1 fruit fly cellular context compared by ENCODE assay signal in the genomic region with DNA sequence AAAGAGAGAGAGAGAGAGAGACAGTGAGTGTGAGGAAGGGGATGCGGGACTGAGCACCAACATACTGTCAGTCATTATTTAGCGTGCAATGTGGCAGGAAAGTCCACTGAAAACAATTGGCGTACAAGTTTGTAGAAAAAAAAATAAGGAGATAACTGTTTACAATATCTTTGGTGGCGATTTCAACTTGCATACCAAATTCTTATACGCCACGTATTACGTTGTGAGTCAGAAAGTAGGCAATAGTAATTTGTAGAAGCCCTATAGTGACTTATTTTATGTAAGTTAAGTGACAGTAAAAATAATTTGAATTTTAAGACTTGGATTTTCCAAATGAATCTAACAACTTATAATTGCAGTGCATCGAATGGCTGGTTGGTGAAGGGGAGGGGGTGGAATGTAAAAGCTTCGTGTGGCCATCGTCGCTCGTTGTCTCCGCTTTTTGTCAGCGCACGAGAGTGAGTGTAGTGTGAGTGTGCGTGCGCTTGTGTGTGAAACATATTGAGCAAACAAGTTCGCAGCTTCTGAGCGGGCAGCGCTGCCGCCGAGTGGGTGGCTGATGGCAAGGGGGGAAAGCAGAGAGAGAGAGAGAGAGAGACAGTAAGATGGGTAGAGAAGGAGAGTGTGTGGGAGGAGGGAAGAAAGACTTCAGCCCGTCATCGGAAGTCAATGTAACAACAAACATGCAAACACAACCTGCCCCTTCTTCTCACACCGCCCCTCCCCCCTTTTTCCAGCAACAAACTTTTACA.
A peak's percentile ranks its signal among the peaks of the same experiment; 100 is the strongest.
TF ChIP-seq lines count a peak whose summit lies in the region.

No protein-coding gene starts in this region.

TF ChIP-seq in whole organism, embryonic, 481 proteins besides CTCF, POLR2A, EP300 and RAD21 (continued from another document and continues in another):
- TF ChIP-seq ara (GFP tag; IDR thresholded peaks at IDR 0.05; lab: Robert Waterston, UW) (peak; percentile 77), CG7786 (GFP tag; optimal IDR thresholded peaks at IDR 0.05; lab: Kevin White, UChicago) (peak; percentile 92), p53 (GFP tag; optimal IDR thresholded peaks at IDR 0.05; lab: Kevin White, UChicago) (peak; percentile 74), chn (GFP tag; optimal IDR thresholded peaks at IDR 0.05; lab: Kevin White, UChicago) (peak; percentile 86), slbo (GFP tag; IDR thresholded peaks at IDR 0.05; lab: Robert Waterston, UW) (peak; percentile 90), repo (GFP tag; optimal IDR thresholded peaks at IDR 0.05; lab: Kevin White, UChicago) (peak; percentile 94), CG7987 (GFP tag; optimal IDR thresholded peaks at IDR 0.05; lab: Kevin White, UChicago) (peak; percentile 82), Nf-YB (GFP tag; optimal IDR thresholded peaks at IDR 0.05; lab: Kevin White, UChicago) (peak; percentile 67), CG17385 (GFP tag; optimal IDR thresholded peaks at IDR 0.05; lab: Kevin White, UChicago) (peak; percentile 85), nerfin-1 (tag; optimal IDR thresholded peaks at IDR 0.05; lab: Kevin White, UChicago) (peak; percentile 87), Spps (tag; optimal IDR thresholded peaks at IDR 0.05; lab: Kevin White, UChicago) (peak; percentile 60), CG2712 (tag; optimal IDR thresholded peaks at IDR 0.05; lab: Kevin White, UChicago) (peak; percentile 91), gsb-n (tag; optimal IDR thresholded peaks at IDR 0.05; lab: Kevin White, UChicago) (peak; percentile 77), oc (tag; optimal IDR thresholded peaks at IDR 0.05; lab: Kevin White, UChicago) (peak; percentile 70), CG17328 (GFP tag; IDR thresholded peaks at IDR 0.05; lab: Robert Waterston, UW) (peak; percentile 79), Ravus (GFP tag; IDR thresholded peaks at IDR 0.05; lab: Robert Waterston, UW) (peak; percentile 60), toy (GFP tag; IDR thresholded peaks at IDR 0.05; lab: Robert Waterston, UW) (peak; percentile 51; the same call in 1 of the 2 replicates), pfk (GFP tag; optimal IDR thresholded peaks at IDR 0.05; lab: Kevin White, UChicago) (no peak), CG10366 (GFP tag; IDR thresholded peaks at IDR 0.05; lab: Robert Waterston, UW) (peak; percentile 84), HmgZ (tag; optimal IDR thresholded peaks at IDR 0.05; lab: Kevin White, UChicago) (peak; percentile 80), CG33213 (GFP tag; optimal IDR thresholded peaks at IDR 0.05; lab: Kevin White, UChicago) (peak; percentile 93), tup (GFP tag; optimal IDR thresholded peaks at IDR 0.05; lab: Kevin White, UChicago) (peak; percentile 83), zfh1 (GFP tag; IDR thresholded peaks at IDR 0.05; lab: Robert Waterston, UW) (peak; percentile 97), CG15514 (GFP tag; optimal IDR thresholded peaks at IDR 0.05; lab: Kevin White, UChicago) (peak; percentile 88), CG7963 (GFP tag; IDR thresholded peaks at IDR 0.05; lab: Robert Waterston, UW; ENCODE audit: partially characterized antibody) (no peak), fd102C (GFP tag; optimal IDR thresholded peaks at IDR 0.05; lab: Kevin White, UChicago) (no peak), CG1792 (GFP tag; optimal IDR thresholded peaks at IDR 0.05; lab: Kevin White, UChicago) (peak; percentile 96), CG4282 (GFP tag; optimal IDR thresholded peaks at IDR 0.05; lab: Kevin White, UChicago) (peak; percentile 63), C15 (GFP tag; IDR thresholded peaks at IDR 0.05; lab: Robert Waterston, UW) (peak; percentile 70; the same call in 2 of the 3 replicates), CG34376 (GFP tag; optimal IDR thresholded peaks at IDR 0.05; lab: Kevin White, UChicago) (peak; percentile 76), CG6683 (GFP tag; optimal IDR thresholded peaks at IDR 0.05; lab: Kevin White, UChicago) (peak; percentile 94), CG2199 (GFP tag; IDR thresholded peaks at IDR 0.05; lab: Robert Waterston, UW) (no peak; the same call in 2 of the 3 replicates), CG13123 (GFP tag; optimal IDR thresholded peaks at IDR 0.05; lab: Kevin White, UChicago) (peak; percentile 69), CHES-1-like (GFP tag; optimal IDR thresholded peaks at IDR 0.05; lab: Kevin White, UChicago) (peak; percentile 90), btn (GFP tag; optimal IDR thresholded peaks at IDR 0.05; lab: Kevin White, UChicago) (peak; percentile 91), Oli (tag; optimal IDR thresholded peaks at IDR 0.05; lab: Kevin White, UChicago) (peak; percentile 93), CG10431 (GFP tag; optimal IDR thresholded peaks at IDR 0.05; lab: Kevin White, UChicago) (peak; percentile 70), so (GFP tag; IDR thresholded peaks at IDR 0.05; lab: Robert Waterston, UW) (peak; percentile 91; the same call in 2 of the 3 replicates), tgo (GFP tag; IDR thresholded peaks at IDR 0.05; lab: Robert Waterston, UW) (peak; percentile 95; the same call in 2 of the 3 replicates), ken (GFP tag; IDR thresholded peaks at IDR 0.05; lab: Robert Waterston, UW) (peak; percentile 80; the same call in 2 of the 3 replicates), Nf-YA (GFP tag; IDR thresholded peaks at IDR 0.05; lab: Robert Waterston, UW) (peak; percentile 95), CG9727 (GFP tag; optimal IDR thresholded peaks at IDR 0.05; lab: Kevin White, UChicago) (peak; percentile 95), CG3847 (GFP tag; IDR thresholded peaks at IDR 0.05; lab: Robert Waterston, UW) (peak; percentile 89), CG15601 (tag; optimal IDR thresholded peaks at IDR 0.05; lab: Kevin White, UChicago) (peak; percentile 85), CG8944 (GFP tag; optimal IDR thresholded peaks at IDR 0.05; lab: Kevin White, UChicago) (peak; percentile 85), schlank (tag; optimal IDR thresholded peaks at IDR 0.05; lab: Kevin White, UChicago) (peak; percentile 58), twi (tag; optimal IDR thresholded peaks at IDR 0.05; lab: Kevin White, UChicago) (no peak), esg (GFP tag; conservative IDR thresholded peaks at IDR 0.05; lab: Robert Waterston, UW) (peak; percentile 91), ERR (GFP tag; optimal IDR thresholded peaks at IDR 0.05; lab: Kevin White, UChicago) (peak; percentile 87), CG12744 (GFP tag; optimal IDR thresholded peaks at IDR 0.05; lab: Kevin White, UChicago) (peak; percentile 81), CG10321 (GFP tag; IDR thresholded peaks at IDR 0.05; lab: Robert Waterston, UW) (peak; percentile 4), Sox102F (GFP tag; optimal IDR thresholded peaks at IDR 0.05; lab: Kevin White, UChicago) (peak; percentile 88), CG8359 (GFP tag; optimal IDR thresholded peaks at IDR 0.05; lab: Kevin White, UChicago; ENCODE audit: borderline replicate concordance) (peak; percentile 86), Adf1 (GFP tag; IDR thresholded peaks at IDR 0.05; lab: Robert Waterston, UW) (peak; percentile 98), corto (GFP tag; optimal IDR thresholded peaks at IDR 0.05; lab: Kevin White, UChicago) (peak; percentile 87), seq (GFP tag; IDR thresholded peaks at IDR 0.05; lab: Robert Waterston, UW) (peak; percentile 86), CG12299 (tag; optimal IDR thresholded peaks at IDR 0.05; lab: Kevin White, UChicago) (peak; percentile 50), sna (GFP tag; IDR thresholded peaks at IDR 0.05; lab: Robert Waterston, UW; ENCODE audit: partially characterized antibody) (no peak), CG12659 (GFP tag; optimal IDR thresholded peaks at IDR 0.05; lab: Kevin White, UChicago) (peak; percentile 94), Ssrp (tag; optimal IDR thresholded peaks at IDR 0.05; lab: Kevin White, UChicago) (peak; percentile 88), CG7556 (GFP tag; optimal IDR thresholded peaks at IDR 0.05; lab: Kevin White, UChicago) (peak; percentile 97), Gug (GFP tag; IDR thresholded peaks at IDR 0.05; lab: Robert Waterston, UW) (peak; percentile 77), Hand (GFP tag; optimal IDR thresholded peaks at IDR 0.05; lab: Kevin White, UChicago) (peak; percentile 88), psq (GFP tag; optimal IDR thresholded peaks at IDR 0.05; lab: Kevin White, UChicago) (peak; percentile 43), Drgx (GFP tag; IDR thresholded peaks at IDR 0.05; lab: Robert Waterston, UW) (peak; percentile 95), sr (GFP tag; IDR thresholded peaks at IDR 0.05; lab: Robert Waterston, UW) (peak; percentile 96), luna (GFP tag; optimal IDR thresholded peaks at IDR 0.05; lab: Kevin White, UChicago) (peak; percentile 86), cg (GFP tag; optimal IDR thresholded peaks at IDR 0.05; lab: Kevin White, UChicago) (peak; percentile 89), disco-r (GFP tag; optimal IDR thresholded peaks at IDR 0.05; lab: Kevin White, UChicago) (peak; percentile 90), CkIIα-i1 (GFP tag; IDR thresholded peaks at IDR 0.05; lab: Robert Waterston, UW) (peak; percentile 60; the same call in 1 of the 2 replicates), trem (tag; optimal IDR thresholded peaks at IDR 0.05; lab: Kevin White, UChicago) (peak; percentile 55), CG17912 (GFP tag; optimal IDR thresholded peaks at IDR 0.05; lab: Kevin White, UChicago) (no peak), wor (GFP tag; IDR thresholded peaks at IDR 0.05; lab: Robert Waterston, UW) (peak; percentile 84), gce (GFP tag; IDR thresholded peaks at IDR 0.05; lab: Robert Waterston, UW) (peak; percentile 68; the same call in 1 of the 3 replicates), Poxn (GFP tag; IDR thresholded peaks at IDR 0.05; lab: Robert Waterston, UW) (peak; percentile 66; the same call in 1 of the 2 replicates), CG17802 (tag; optimal IDR thresholded peaks at IDR 0.05; lab: Kevin White, UChicago) (peak; percentile 64), her (GFP tag; optimal IDR thresholded peaks at IDR 0.05; lab: Kevin White, UChicago) (peak; percentile 87), Dp (GFP tag; optimal IDR thresholded peaks at IDR 0.05; lab: Kevin White, UChicago) (no peak), CG14667 (GFP tag; IDR thresholded peaks at IDR 0.05; lab: Robert Waterston, UW) (peak; percentile 87), odd (GFP tag; optimal IDR thresholded peaks at IDR 0.05; lab: Kevin White, UChicago) (peak; percentile 88), Ptx1 (GFP tag; IDR thresholded peaks at IDR 0.05; lab: Robert Waterston, UW) (peak; percentile 98), fd64A (GFP tag; optimal IDR thresholded peaks at IDR 0.05; lab: Kevin White, UChicago) (peak; percentile 74), Mad (GFP tag; optimal IDR thresholded peaks at IDR 0.05; lab: Kevin White, UChicago) (peak; percentile 84), CG7928 (GFP tag; optimal IDR thresholded peaks at IDR 0.05; lab: Kevin White, UChicago) (peak; percentile 76), hbn (GFP tag; IDR thresholded peaks at IDR 0.05; lab: Robert Waterston, UW; ENCODE audit: partially characterized antibody) (no peak), cad (GFP tag; optimal IDR thresholded peaks at IDR 0.05; lab: Kevin White, UChicago) (no peak), pita (GFP tag; optimal IDR thresholded peaks at IDR 0.05; lab: Kevin White, UChicago) (no peak), hb (GFP tag; IDR thresholded peaks at IDR 0.05; lab: Robert Waterston, UW; ENCODE audit: partially characterized antibody) (no peak), Dbx (GFP tag; IDR thresholded peaks at IDR 0.05; lab: Robert Waterston, UW) (peak; percentile 94; the same call in 2 of the 3 replicates), CG13287 (GFP tag; IDR thresholded peaks at IDR 0.05; lab: Robert Waterston, UW; ENCODE audit: partially characterized antibody) (no peak), tna (GFP tag; IDR thresholded peaks at IDR 0.05; lab: Robert Waterston, UW; ENCODE audit: partially characterized antibody) (no peak), Scr (GFP tag; IDR thresholded peaks at IDR 0.05; lab: Robert Waterston, UW; ENCODE audit: partially characterized antibody) (peak; percentile 27; the same call in 1 of the 2 replicates), CG12104 (GFP tag; optimal IDR thresholded peaks at IDR 0.05; lab: Kevin White, UChicago) (peak; percentile 97), ato (GFP tag; IDR thresholded peaks at IDR 0.05; lab: Robert Waterston, UW; ENCODE audit: partially characterized antibody) (peak; percentile 30; the same call in 1 of the 2 replicates), CG15269 (tag; optimal IDR thresholded peaks at IDR 0.05; lab: Kevin White, UChicago) (peak; percentile 91), CG30020 (tag; optimal IDR thresholded peaks at IDR 0.05; lab: Kevin White, UChicago) (no peak), Hr51 (GFP tag; optimal IDR thresholded peaks at IDR 0.05; lab: Kevin White, UChicago) (peak; percentile 65 to 93), Hr3 (GFP tag; optimal IDR thresholded peaks at IDR 0.05; lab: Kevin White, UChicago) (peak; percentile 93), Max (GFP tag; optimal IDR thresholded peaks at IDR 0.05; lab: Kevin White, UChicago) (peak; percentile 87), Doc3 (GFP tag; IDR thresholded peaks at IDR 0.05; lab: Robert Waterston, UW; ENCODE audit: partially characterized antibody) (no peak), CG3838 (GFP tag; optimal IDR thresholded peaks at IDR 0.05; lab: Kevin White, UChicago) (peak; percentile 13), slou (GFP tag; optimal IDR thresholded peaks at IDR 0.05; lab: Kevin White, UChicago) (peak; percentile 97), gcm (GFP tag; optimal IDR thresholded peaks at IDR 0.05; lab: Kevin White, UChicago) (peak; percentile 81), CG7839 (tag; optimal IDR thresholded peaks at IDR 0.05; lab: Kevin White, UChicago) (peak; percentile 97), YL-1 (GFP tag; optimal IDR thresholded peaks at IDR 0.05; lab: Kevin White, UChicago) (peak; percentile 52), Xbp1 (GFP tag; optimal IDR thresholded peaks at IDR 0.05; lab: Kevin White, UChicago) (peak; percentile 89), CG17361 (GFP tag; IDR thresholded peaks at IDR 0.05; lab: Robert Waterston, UW) (peak; percentile 92), fru (optimal IDR thresholded peaks at IDR 0.05; lab: Kevin White, UChicago) (no peak), CG4404 (GFP tag; IDR thresholded peaks at IDR 0.05; lab: Robert Waterston, UW) (peak; percentile 78), CG6765 (GFP tag; optimal IDR thresholded peaks at IDR 0.05; lab: Kevin White, UChicago) (peak; percentile 82), CG12391 (tag; optimal IDR thresholded peaks at IDR 0.05; lab: Kevin White, UChicago) (peak; percentile 90), E2f2 (GFP tag; IDR thresholded peaks at IDR 0.05; lab: Robert Waterston, UW) (peak; percentile 70), dati (GFP tag; IDR thresholded peaks at IDR 0.05; lab: Robert Waterston, UW) (peak; percentile 66; the same call in 1 of the 2 replicates), Side (GFP tag; optimal IDR thresholded peaks at IDR 0.05; lab: Kevin White, UChicago) (peak; percentile 89), ATbp (GFP tag; optimal IDR thresholded peaks at IDR 0.05; lab: Kevin White, UChicago) (peak; percentile 88), CG7745 (tag; optimal IDR thresholded peaks at IDR 0.05; lab: Kevin White, UChicago) (no peak), B-H2 (GFP tag; optimal IDR thresholded peaks at IDR 0.05; lab: Kevin White, UChicago) (peak; percentile 69), Hr39 (optimal IDR thresholded peaks at IDR 0.05; lab: Kevin White, UChicago) (no peak), grn (GFP tag; optimal IDR thresholded peaks at IDR 0.05; lab: Kevin White, UChicago) (peak; percentile 67)
